Worm (Caenorhabditis elegans) whole organism, midembryonic: ENCODE data around the gene F54D12.10.

ENCODE experiments used
- cog-1 ChIP-seq: sonication (generic microtip); optimal IDR thresholded peaks from 2 replicates; lab custom pipeline; 2016; ENCODE audit warnings: missing genetic modification characterization, missing compliant biosample characterization
- flt-1 ChIP-seq: fragments of 200-800 bp; sonication (Bioruptor generic); IDR thresholded peaks from 2 replicates; pipeline ENCODE4 v1.3.6; 2022; ENCODE audit warnings: missing genetic modification characterization, missing compliant biosample characterization
- klf-2 ChIP-seq: fragments of 200-800 bp; sonication (Bioruptor generic); conservative IDR thresholded peaks from 2 replicates; pipeline ENCODE4 v1.3.6; 2022; ENCODE audit warnings: missing genetic modification reagents, missing genetic modification characterization, missing compliant biosample characterization
- ref-1 ChIP-seq: fragments of 200-800 bp; sonication (Bioruptor generic); conservative IDR thresholded peaks from 2 replicates; pipeline ENCODE4 v1.3.6; 2022; ENCODE audit warnings: missing genetic modification reagents, missing genetic modification characterization, missing compliant biosample characterization
- ztf-23 ChIP-seq: fragments of 200-800 bp; sonication (Bioruptor generic); IDR thresholded peaks from 2 replicates; pipeline ENCODE4 v1.3.6; 2022; ENCODE audit warnings: missing genetic modification reagents, missing genetic modification characterization, missing compliant biosample characterization
- ztf-29 ChIP-seq: fragments of 200-800 bp; sonication (Bioruptor generic); IDR thresholded peaks from 2 replicates; pipeline ENCODE4 v1.3.6; 2022; ENCODE audit warnings: missing genetic modification reagents, missing genetic modification characterization, missing compliant biosample characterization

ce11 chrII:1368756-1369155, 9.4 kb downstream of the F54D12.10 start:
- TF ChIP-seq ztf-29 (GFP tag; lab: Robert Waterston, UW), result no peak
- TF ChIP-seq ref-1 (GFP tag; lab: Robert Waterston, UW), result no peak
- no peak for TF ChIP-seq flt-1 (GFP tag; lab: Robert Waterston, UW)
- TF ChIP-seq cog-1 (tag; lab: Kevin White, UChicago), result no peak
- no peak for TF ChIP-seq ztf-23 (GFP tag; lab: Robert Waterston, UW)
- no peak for TF ChIP-seq klf-2
